Worm (Caenorhabditis elegans) whole organism, early embryonic: ENCODE results near the gene ZK6.6.

ENCODE experiments used
- flt-1 ChIP-seq: fragments of 200-800 bp; sonication (Bioruptor generic); IDR thresholded peaks from 2 replicates; pipeline ENCODE4 v1.3.6; 2022; ENCODE audit warnings: missing genetic modification characterization, missing compliant biosample characterization
- pes-1 ChIP-seq: fragments of 200-800 bp; sonication (Bioruptor generic); IDR thresholded peaks from 2 replicates; pipeline ENCODE4 v1.3.6; 2022; ENCODE audit warnings: missing genetic modification reagents, missing genetic modification characterization, missing compliant biosample characterization
- tbx-37 ChIP-seq: fragments of 200-800 bp; sonication (Bioruptor generic); conservative IDR thresholded peaks from 2 replicates; pipeline ENCODE4 v1.3.6; 2022; ENCODE audit warnings: missing genetic modification reagents, missing genetic modification characterization, missing compliant biosample characterization
- tra-4 ChIP-seq: sonication (generic microtip); optimal IDR thresholded peaks from 2 replicates; lab custom pipeline; 2017; ENCODE audit warnings: missing genetic modification characterization, missing compliant biosample characterization

ce11 chrV:347561-348345 lies 40.7 kb upstream of the ZK6.6 start:
- TF ChIP-seq flt-1 (GFP tag; lab: Robert Waterston, UW) (no peak), tra-4 (tag; lab: Kevin White, UChicago) (no peak), tbx-37 (GFP tag; lab: Robert Waterston, UW) (no peak), pes-1 (no peak)
